Fruit fly (Drosophila melanogaster) whole organism, adult: Measurements from ENCODE around the gene CG45076.

Experiments used
- CG12768 ChIP-seq: fragments of 200-800 bp; sonication (Bioruptor generic); optimal IDR thresholded peaks from 2 replicates; lab custom pipeline; 2017; ENCODE audit warnings: missing biosample characterization, missing genetic modification characterization, mild to moderate bottlenecking, moderate library complexity, missing genetic modification reagents
- CG14711 ChIP-seq: fragments of 200-800 bp; sonication (Bioruptor generic); optimal IDR thresholded peaks from 2 replicates; lab custom pipeline; 2018; ENCODE audit warnings: missing biosample characterization, mild to moderate bottlenecking, missing genetic modification characterization, moderate library complexity
- CG1620 ChIP-seq: fragments of 200-800 bp; sonication (Bioruptor generic); optimal IDR thresholded peaks from 2 replicates; lab custom pipeline; 2016; ENCODE audit warnings: missing biosample characterization, missing genetic modification characterization
- CG33017 ChIP-seq: fragments of 200-800 bp; sonication (Bioruptor generic); optimal IDR thresholded peaks from 2 replicates; lab custom pipeline; 2018; ENCODE audit warnings: missing biosample characterization, mild to moderate bottlenecking, missing genetic modification characterization, moderate library complexity
- CG5204 ChIP-seq: fragments of 200-800 bp; sonication (Bioruptor generic); optimal IDR thresholded peaks from 2 replicates; lab custom pipeline; 2016; ENCODE audit warnings: missing biosample characterization, missing genetic modification characterization
- CG7045 ChIP-seq: fragments of 200-800 bp; sonication (Bioruptor generic); optimal IDR thresholded peaks from 2 replicates; lab custom pipeline; 2017; ENCODE audit warnings: missing biosample characterization, mild to moderate bottlenecking, missing genetic modification characterization
- CG7101 ChIP-seq: fragments of 200-800 bp; sonication (Bioruptor generic); optimal IDR thresholded peaks from 2 replicates; lab custom pipeline; 2018; ENCODE audit warnings: missing biosample characterization, mild to moderate bottlenecking, missing genetic modification characterization, moderate library complexity
- Crg-1 ChIP-seq: fragments of 200-800 bp; sonication (Bioruptor generic); optimal IDR thresholded peaks from 2 replicates; lab custom pipeline; 2016; ENCODE audit warnings: missing biosample characterization, missing genetic modification characterization
- Hr96 ChIP-seq: fragments of 200-800 bp; sonication (Bioruptor generic); optimal IDR thresholded peaks from 2 replicates; lab custom pipeline; 2016; ENCODE audit warnings: missing biosample characterization, missing genetic modification characterization
- bab1 ChIP-seq: fragments of 200-800 bp; sonication (Bioruptor generic); optimal IDR thresholded peaks from 3 replicates; lab custom pipeline; 2019; ENCODE audit warnings: missing biosample characterization, mild to moderate bottlenecking, missing genetic modification characterization, moderate library complexity
- cic ChIP-seq: fragments of 200-800 bp; sonication (Bioruptor generic); optimal IDR thresholded peaks from 2 replicates; lab custom pipeline; 2017; ENCODE audit warnings: missing biosample characterization, mild to moderate bottlenecking, missing genetic modification characterization, moderate library complexity
- cnc ChIP-seq, 2 experiments: fragments of >200 bp; optimal IDR thresholded peaks; 2 replicates each; lab custom pipeline; 2017
- kay ChIP-seq: fragments of 200-800 bp; sonication (Bioruptor generic); peaks from one replicate; lab custom pipeline; 2016; ENCODE audit warnings: missing biosample characterization, missing genetic modification characterization, borderline replicate concordance
- ovo ChIP-seq: fragments of 200-800 bp; sonication (Bioruptor generic); optimal IDR thresholded peaks from 2 replicates; lab custom pipeline; 2016; ENCODE audit warnings: missing biosample characterization, missing genetic modification characterization
- pad ChIP-seq: fragments of 200-800 bp; sonication (Bioruptor generic); optimal IDR thresholded peaks from 3 replicates; lab custom pipeline; 2017; ENCODE audit warnings: missing biosample characterization, missing genetic modification characterization, mild to moderate bottlenecking, moderate library complexity, missing genetic modification reagents
- tj ChIP-seq: fragments of 200-800 bp; sonication (Bioruptor generic); optimal IDR thresholded peaks from 3 replicates; lab custom pipeline; 2017; ENCODE audit warnings: missing biosample characterization, mild to moderate bottlenecking, missing genetic modification characterization, moderate library complexity
- toe ChIP-seq: fragments of 200-800 bp; sonication (Bioruptor generic); optimal IDR thresholded peaks from 2 replicates; lab custom pipeline; 2016; ENCODE audit warnings: missing biosample characterization, missing genetic modification characterization

CG45076 gene

dm6 chr3R:10747650-10748049 is 29.5 kb downstream of the CG45076 start:
- TF ChIP-seq toe (GFP tag; lab: Kevin White, UChicago) (no peak), CG7101 (no peak), CG14711 (tag; lab: Kevin White, UChicago) (no peak), ovo (no peak), CG7045 (no peak), tj (no peak), CG33017 (tag; lab: Kevin White, UChicago) (no peak), cnc (optimal IDR thresholded peaks at IDR 0.05; lab: Kevin White, UChicago) (no peak), CG12768 (GFP tag; lab: Kevin White, UChicago) (no peak), pad (GFP tag; lab: Kevin White, UChicago) (no peak), CG5204 (GFP tag; lab: Kevin White, UChicago) (no peak), bab1 (GFP tag; lab: Kevin White, UChicago) (no peak), cic (no peak), CG1620 (GFP tag; lab: Kevin White, UChicago) (no peak), Crg-1 (GFP tag; lab: Kevin White, UChicago) (no peak), kay (GFP tag; lab: Kevin White, UChicago) (no peak)

dm6 chr3R:10735857-10736256 is 41.3 kb downstream of the CG45076 start, which contains the start of gene tomboy20:
Gene tomboy20 (minus strand): TSS chr3R:10735957.
- no peak for TF ChIP-seq cic
- TF ChIP-seq CG1620 (GFP tag; lab: Kevin White, UChicago), result no peak
- TF ChIP-seq CG33017 (tag; lab: Kevin White, UChicago), result no peak
- no peak for TF ChIP-seq Hr96
- TF ChIP-seq CG7045, result no peak
- TF ChIP-seq CG7101, result no peak

- TF ChIP-seq pad (GFP tag; lab: Kevin White, UChicago) (no peak), cic (no peak), kay (GFP tag; lab: Kevin White, UChicago) (no peak), bab1 (GFP tag; lab: Kevin White, UChicago) (no peak)
These were observed 50.5 kb downstream of the CG45076 start for dm6 chr3R:10726714-10727113.
